Worm (Caenorhabditis elegans) whole organism, L2 larva: ENCODE results near the gene T08A11.1.

Source experiments
- F13H6.1 ChIP-seq: sonication (generic microtip); optimal IDR thresholded peaks from 2 replicates; lab custom pipeline; 2016; ENCODE audit warnings: missing genetic modification characterization, missing compliant biosample characterization
- ceh-82 ChIP-seq: fragments of 150-350 bp; optimal IDR thresholded peaks from 2 replicates; lab custom pipeline; 2014; ENCODE audit warnings: missing biosample characterization, missing genetic modification characterization
- lin-11 ChIP-seq: fragments of 150-350 bp; sonication (generic microtip); optimal IDR thresholded peaks from 2 replicates; lab custom pipeline; 2014; ENCODE audit warnings: missing biosample characterization, missing genetic modification characterization, inconsistent platforms, mixed read lengths
- lin-39 ChIP-seq: fragments of 150-350 bp; optimal IDR thresholded peaks from 2 replicates; lab custom pipeline; 2014; ENCODE audit warnings: missing biosample characterization, missing genetic modification reagents, missing genetic modification characterization
- nhr-12 ChIP-seq: fragments of 150-350 bp; optimal IDR thresholded peaks from 2 replicates; lab custom pipeline; 2014; ENCODE audit warnings: missing biosample characterization, missing genetic modification characterization
- nhr-77 ChIP-seq: fragments of 150-350 bp; optimal IDR thresholded peaks from 2 replicates; lab custom pipeline; 2014; ENCODE audit warnings: missing biosample characterization, missing genetic modification characterization
- zag-1 ChIP-seq: fragments of 150-350 bp; optimal IDR thresholded peaks from 2 replicates; lab custom pipeline; 2014; ENCODE audit warnings: missing biosample characterization, missing genetic modification characterization

- TF ChIP-seq F13H6.1 (tag; lab: Kevin White, UChicago) (no peak), ceh-82 (no peak), lin-39 (tag; lab: Kevin White, UChicago) (no peak), nhr-12 (tag; lab: Kevin White, UChicago) (no peak), nhr-77 (tag; lab: Kevin White, UChicago) (no peak), zag-1 (tag; lab: Kevin White, UChicago) (no peak), lin-11 (tag; lab: Kevin White, UChicago) (no peak)
These were observed 18.7 kb downstream of the T08A11.1 start, which contains the start of gene zhit-2 for ce11 chrIII:4244285-4244684.
